Worm (Caenorhabditis elegans): Measurements from ENCODE around the gene C07G1.15.

C07G1.15 gene

DNA sequence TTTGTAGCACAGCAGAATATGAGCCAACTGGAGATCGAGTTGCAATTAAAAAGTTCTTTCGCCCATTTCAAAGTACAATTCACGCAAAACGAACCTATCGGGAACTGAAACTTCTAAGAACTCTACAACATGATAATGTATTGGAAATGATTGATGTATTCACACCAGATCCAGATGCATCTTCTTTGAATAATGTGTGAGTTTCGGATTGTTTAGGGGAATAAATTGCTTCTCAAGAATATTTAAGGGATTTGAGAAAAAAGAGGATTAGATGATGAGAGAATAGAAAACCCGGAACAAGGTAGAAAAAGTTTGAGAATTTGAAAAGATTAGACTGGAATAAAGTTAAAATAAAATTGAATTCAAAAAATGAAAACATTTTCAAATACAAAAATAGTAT is 25.4 kb upstream of the C07G1.15 start:
- TF ChIP-seq lin-13 (tag; optimal IDR thresholded peaks at IDR 0.05) (no peak), ceh-43 (GFP tag; optimal IDR thresholded peaks at IDR 0.05) (no peak), ham-2 (GFP tag; optimal IDR thresholded peaks at IDR 0.05) (no peak), ces-1 (GFP tag; optimal IDR thresholded peaks at IDR 0.05) (no peak), lsy-2 (tag; optimal IDR thresholded peaks at IDR 0.05) (no peak), drap-1 (GFP tag; optimal IDR thresholded peaks at IDR 0.05) (no peak), nhr-237 (tag; optimal IDR thresholded peaks at IDR 0.05) (no peak), pha-4 (tag; optimal IDR thresholded peaks at IDR 0.05) (no peak), bed-3 (GFP tag; optimal IDR thresholded peaks at IDR 0.05) (no peak)

DNA sequence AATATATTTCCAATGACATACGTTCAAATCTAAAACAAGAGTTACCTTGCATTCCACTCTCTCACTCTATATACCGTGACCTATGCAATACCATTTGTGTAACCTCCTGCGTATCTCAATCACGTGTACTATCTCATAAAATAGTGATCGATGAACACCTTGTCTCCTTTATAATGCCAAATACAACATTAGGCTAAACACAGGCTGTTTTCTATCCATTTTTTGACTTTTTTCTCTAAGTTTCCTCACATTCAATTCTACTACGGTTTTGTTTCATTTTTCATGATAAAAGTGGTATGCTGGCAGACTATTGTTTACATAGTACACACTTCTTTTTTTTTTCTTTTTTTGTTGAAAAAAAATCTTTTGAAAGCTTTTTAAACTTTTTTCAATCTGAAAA is 23.5 kb upstream of the C07G1.15 start:
- TF ChIP-seq flh-1 (GFP tag; optimal IDR thresholded peaks at IDR 0.05): no peak
- peak; percentile 83 for TF ChIP-seq ceh-39 (tag; optimal IDR thresholded peaks at IDR 0.05)
- TF ChIP-seq sptf-1 (tag; optimal IDR thresholded peaks at IDR 0.05): no peak
- TF ChIP-seq lin-13 (tag; optimal IDR thresholded peaks at IDR 0.05): no peak
- no peak for TF ChIP-seq ceh-83 (GFP tag; optimal IDR thresholded peaks at IDR 0.05)
- no peak for TF ChIP-seq hlh-1 (tag; optimal IDR thresholded peaks at IDR 0.05)

ce11 chrIV:8148494-8148893 is 21.3 kb upstream of the C07G1.15 start, which contains the start of gene pmk-1:
pmk-1 (plus strand) TSS chrIV:8148794.
- no peak for TF ChIP-seq elt-1 (tag; optimal IDR thresholded peaks at IDR 0.05; ENCODE audit: borderline replicate concordance, insufficient read depth)
- no peak for TF ChIP-seq ztf-11 (tag; optimal IDR thresholded peaks at IDR 0.05)
- no peak for TF ChIP-seq ces-1 (GFP tag; optimal IDR thresholded peaks at IDR 0.05)
- TF ChIP-seq ham-2 (GFP tag; optimal IDR thresholded peaks at IDR 0.05): no peak
- no peak for TF ChIP-seq lin-32 (GFP tag; optimal IDR thresholded peaks at IDR 0.05)
- no peak for TF ChIP-seq unc-62 (GFP tag; optimal IDR thresholded peaks at IDR 0.05)
- no peak for TF ChIP-seq mab-5 (tag; optimal IDR thresholded peaks at IDR 0.05)
- TF ChIP-seq mep-1 (tag; optimal IDR thresholded peaks at IDR 0.05): no peak
- no peak for TF ChIP-seq flh-1 (GFP tag; optimal IDR thresholded peaks at IDR 0.05)
- TF ChIP-seq M03D4.4 (tag; optimal IDR thresholded peaks at IDR 0.05): no peak
- TF ChIP-seq pha-4 (tag; optimal IDR thresholded peaks at IDR 0.05): no peak
- no peak for TF ChIP-seq cnd-1 (tag; optimal IDR thresholded peaks at IDR 0.05)
- no peak for TF ChIP-seq nhr-2 (tag; optimal IDR thresholded peaks at IDR 0.05)
- no peak for TF ChIP-seq nhr-76 (tag; optimal IDR thresholded peaks at IDR 0.05)
- no peak for TF ChIP-seq zip-8 (tag; optimal IDR thresholded peaks at IDR 0.05)
- TF ChIP-seq hlh-1 (tag; optimal IDR thresholded peaks at IDR 0.05): no peak
- no peak for TF ChIP-seq tbx-8 (GFP tag; optimal IDR thresholded peaks at IDR 0.05)
- TF ChIP-seq nhr-12 (tag; optimal IDR thresholded peaks at IDR 0.05): no peak

- TF ChIP-seq mab-5 (tag; optimal IDR thresholded peaks at IDR 0.05) (no peak), tbx-8 (GFP tag; optimal IDR thresholded peaks at IDR 0.05) (no peak), elt-1 (tag; optimal IDR thresholded peaks at IDR 0.05; ENCODE audit: borderline replicate concordance, insufficient read depth) (no peak), nhr-2 (tag; optimal IDR thresholded peaks at IDR 0.05) (no peak), blmp-1 (tag; optimal IDR thresholded peaks at IDR 0.05) (no peak), mls-2 (tag; optimal IDR thresholded peaks at IDR 0.05) (no peak), ceh-83 (GFP tag; optimal IDR thresholded peaks at IDR 0.05) (no peak), M03D4.4 (tag; optimal IDR thresholded peaks at IDR 0.05) (no peak), nhr-237 (tag; optimal IDR thresholded peaks at IDR 0.05) (no peak), ces-1 (GFP tag; optimal IDR thresholded peaks at IDR 0.05) (no peak), zip-8 (tag; optimal IDR thresholded peaks at IDR 0.05) (no peak), hlh-1 (tag; optimal IDR thresholded peaks at IDR 0.05) (no peak), unc-62 (GFP tag; optimal IDR thresholded peaks at IDR 0.05) (no peak), elt-3 (tag; optimal IDR thresholded peaks at IDR 0.05) (no peak), lsy-2 (tag; optimal IDR thresholded peaks at IDR 0.05) (no peak), pha-4 (tag; optimal IDR thresholded peaks at IDR 0.05) (no peak), flh-1 (GFP tag; optimal IDR thresholded peaks at IDR 0.05) (no peak)
Observed at ce11 chrIV:8151721-8152120, 18.1 kb upstream of the C07G1.15 start.

ce11 chrIV:8152145-8152544 is 17.6 kb upstream of the C07G1.15 start, which contains the start of gene faah-2:
faah-2 (plus strand) TSS chrIV:8152445.
- TF ChIP-seq zip-8 (tag; optimal IDR thresholded peaks at IDR 0.05) (no peak), sptf-1 (tag; optimal IDR thresholded peaks at IDR 0.05) (no peak), snpc-4 (tag; optimal IDR thresholded peaks at IDR 0.05) (no peak), elt-3 (tag; optimal IDR thresholded peaks at IDR 0.05) (no peak), cnd-1 (tag; optimal IDR thresholded peaks at IDR 0.05) (no peak), nhr-12 (tag; optimal IDR thresholded peaks at IDR 0.05) (no peak), pha-4 (tag; optimal IDR thresholded peaks at IDR 0.05) (no peak), ham-2 (GFP tag; optimal IDR thresholded peaks at IDR 0.05) (no peak), mab-5 (tag; optimal IDR thresholded peaks at IDR 0.05) (no peak)
